Fruit fly (Drosophila melanogaster) whole organism, pupa: ENCODE data around the gene CG3961.

Experiments
- CG10348 ChIP-seq: fragments of 200-800 bp; sonication (Bioruptor generic); IDR thresholded peaks from 2 replicates; pipeline ENCODE4 v1.3.6; 2022; ENCODE audit warnings: missing biosample characterization, missing genetic modification characterization
- CG13204 ChIP-seq: fragments of 200-800 bp; sonication (Bioruptor generic); optimal IDR thresholded peaks from 2 replicates; lab custom pipeline; 2018; ENCODE audit warnings: missing biosample characterization, mild to moderate bottlenecking, missing genetic modification characterization, moderate library complexity
- CG14655 ChIP-seq: fragments of 200-800 bp; sonication (Bioruptor generic); optimal IDR thresholded peaks from 3 replicates; lab custom pipeline; 2017; ENCODE audit warnings: mild to moderate bottlenecking, missing biosample characterization, missing genetic modification reagents, missing genetic modification characterization
- CG17806 ChIP-seq: fragments of 200-800 bp; sonication (Bioruptor generic); optimal IDR thresholded peaks from 2 replicates; lab custom pipeline; 2018; ENCODE audit warnings: missing biosample characterization, mild to moderate bottlenecking, missing genetic modification characterization, moderate library complexity
- CG32121 ChIP-seq: fragments of 200-800 bp; sonication (Bioruptor generic); IDR thresholded peaks from 2 replicates; pipeline ENCODE4 v1.3.6; 2022; ENCODE audit warnings: missing biosample characterization, missing genetic modification characterization
- D1 ChIP-seq: fragments of 200-800 bp; sonication (Bioruptor generic); optimal IDR thresholded peaks from 2 replicates; lab custom pipeline; 2018; ENCODE audit warnings: missing biosample characterization, mild to moderate bottlenecking, missing genetic modification characterization, moderate library complexity
- EcR ChIP-seq: fragments of 200-800 bp; sonication (Bioruptor generic); optimal IDR thresholded peaks from 3 replicates; lab custom pipeline; 2019; ENCODE audit warnings: missing biosample characterization, missing genetic modification characterization, mild to moderate bottlenecking, moderate library complexity, missing genetic modification reagents
- Ets98B ChIP-seq: fragments of 200-800 bp; sonication (Bioruptor generic); IDR thresholded peaks from 2 replicates; pipeline ENCODE4 v1.3.6; 2022; ENCODE audit warnings: missing biosample characterization, missing genetic modification characterization
- Pif1B ChIP-seq: fragments of 200-800 bp; sonication (Bioruptor generic); optimal IDR thresholded peaks from 3 replicates; lab custom pipeline; 2016; ENCODE audit warnings: missing biosample characterization, missing genetic modification characterization
- rn ChIP-seq: fragments of 200-800 bp; sonication (Bioruptor generic); IDR thresholded peaks from 2 replicates; pipeline ENCODE4 v1.3.6; 2022; ENCODE audit warnings: missing biosample characterization, missing genetic modification characterization

dm6 chr3L:18872440-18872839 is 17.8 kb downstream of the CG3961 start, which contains the start of the genes Rad9 and Uggt:
- no peak for TF ChIP-seq CG32121
- no peak for TF ChIP-seq CG13204 (GFP tag; lab: Kevin White, UChicago)
- no peak for TF ChIP-seq EcR (GFP tag; lab: Kevin White, UChicago)
- TF ChIP-seq CG14655 (GFP tag; lab: Kevin White, UChicago): no peak
- TF ChIP-seq D1 (tag; lab: Kevin White, UChicago): no peak
- TF ChIP-seq CG17806 (tag; lab: Kevin White, UChicago): no peak
- TF ChIP-seq rn (GFP tag; lab: Robert Waterston, UW): no peak
- no peak for TF ChIP-seq CG10348
- TF ChIP-seq Pif1B (GFP tag; lab: Kevin White, UChicago): no peak
- TF ChIP-seq Ets98B (GFP tag; lab: Robert Waterston, UW): no peak
